Worm (Caenorhabditis elegans): ENCODE measurements around the gene trip-4.
"Not testable (repeated sequence)": the region's sequence is repeated elsewhere in the genome, so short reads cannot be mapped to it uniquely, and the experiment has no call there.

DNA sequence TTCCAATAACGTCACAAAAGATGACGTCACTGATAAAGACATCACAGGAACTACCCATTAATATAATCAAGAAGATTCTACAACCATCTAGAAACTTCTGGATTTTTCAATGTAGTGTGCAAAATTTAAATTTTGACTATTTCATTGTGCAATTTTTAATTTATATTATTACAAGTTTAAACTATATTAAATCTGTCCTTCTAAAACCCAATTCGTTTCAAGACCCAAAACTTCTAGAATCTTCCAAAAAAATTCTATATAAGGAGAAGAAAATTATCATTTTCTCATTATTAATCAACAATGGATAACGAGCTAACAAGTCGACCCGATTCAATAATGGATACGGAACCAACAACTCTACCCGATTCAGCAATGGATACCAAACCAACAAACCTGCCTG lies 46.6 kb upstream of the trip-4 start, which contains the start of gene Y53F4B.7:
- TF ChIP-seq lin-39, nhr-77, jun-1 (tag; optimal IDR thresholded peaks at IDR 0.05): not testable (repeated sequence)

Measured in whole organism, L1 larva.